Worm (Caenorhabditis elegans) whole organism, late embryonic: ENCODE measurements around the gene daf-22.

ENCODE experiments used
- ceh-14 ChIP-seq: sonication (generic microtip); optimal IDR thresholded peaks from 2 replicates; lab custom pipeline; 2016; ENCODE audit warnings: missing genotype, missing genetic modification characterization, missing compliant biosample characterization
- che-1 ChIP-seq: sonication (generic microtip); optimal IDR thresholded peaks from 2 replicates; lab custom pipeline; 2016; ENCODE audit warnings: mild to moderate bottlenecking, missing genetic modification characterization, missing compliant biosample characterization
- dve-1 ChIP-seq: sonication (generic microtip); optimal IDR thresholded peaks from 2 replicates; lab custom pipeline; 2017; ENCODE audit warnings: antibody characterized with exemption, mild to moderate bottlenecking, missing genetic modification characterization, missing compliant biosample characterization
- fkh-6 ChIP-seq: sonication (generic microtip); optimal IDR thresholded peaks from 2 replicates; lab custom pipeline; 2016; ENCODE audit warnings: missing genetic modification characterization, missing compliant biosample characterization
- hlh-8 ChIP-seq: sonication (generic microtip); optimal IDR thresholded peaks from 2 replicates; lab custom pipeline; 2016; ENCODE audit warnings: missing genotype, missing genetic modification characterization, missing compliant biosample characterization
- pag-3 ChIP-seq: sonication (generic microtip); optimal IDR thresholded peaks from 2 replicates; lab custom pipeline; 2016; ENCODE audit warnings: missing compliant biosample characterization, missing genetic modification characterization, borderline replicate concordance
- pha-4 ChIP-seq: fragments of 150-350 bp; optimal IDR thresholded peaks from 2 replicates; lab custom pipeline; 2018; ENCODE audit warnings: missing biosample characterization, missing genetic modification reagents, missing genetic modification characterization

ce11 chrII:12420486-12420885 lies 5.0 kb downstream of the daf-22 start, which contains the start of gene sre-26:
- TF ChIP-seq pha-4 (tag; lab: Kevin White, UChicago) = no peak
- no peak for TF ChIP-seq hlh-8 (tag; lab: Kevin White, UChicago)
- no peak for TF ChIP-seq dve-1 (tag; lab: Kevin White, UChicago)
- no peak for TF ChIP-seq pag-3 (tag; lab: Kevin White, UChicago)
- no peak for TF ChIP-seq ceh-14 (tag; lab: Kevin White, UChicago)
- TF ChIP-seq fkh-6 = no peak
- TF ChIP-seq che-1 = no peak
